Worm (Caenorhabditis elegans): ENCODE measurements around the gene W06G6.20.

DNA sequence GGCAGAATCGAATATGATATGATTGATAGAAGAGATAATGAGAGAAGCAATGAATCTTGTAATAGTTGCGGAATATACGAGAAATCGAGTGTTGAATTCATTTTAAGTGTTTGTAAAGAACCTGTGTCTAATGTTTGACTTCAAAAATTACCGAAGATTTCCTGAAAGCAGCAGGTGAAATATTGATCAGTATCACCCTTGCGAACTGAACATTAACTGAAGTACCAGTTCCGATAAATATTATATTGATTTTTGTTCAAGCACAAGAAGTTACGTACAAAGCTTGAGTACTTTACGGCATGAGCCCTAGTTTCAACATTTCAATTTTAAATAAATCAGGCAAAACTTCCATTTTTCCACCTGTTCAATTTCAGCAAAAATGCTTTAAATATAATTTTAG, 31.1 kb upstream of the W06G6.20 start, which contains the start of gene srz-103:
- no peak for TF ChIP-seq ref-1 (GFP tag; conservative IDR thresholded peaks at IDR 0.05)
- no peak for TF ChIP-seq flt-1 (GFP tag; IDR thresholded peaks at IDR 0.05)
- no peak for TF ChIP-seq tab-1 (GFP tag; IDR thresholded peaks at IDR 0.05)
- no peak for TF ChIP-seq ztf-23 (GFP tag; IDR thresholded peaks at IDR 0.05)

Data from whole organism, midembryonic.